Fruit fly (Drosophila melanogaster) whole organism, adult: Measurements from ENCODE around the gene CG2991.
A peak's percentile ranks its signal among the peaks of the same experiment; 100 is the strongest.

Experiments used
- CG11617 ChIP-seq: fragments of 200-800 bp; sonication (Bioruptor generic); optimal IDR thresholded peaks from 2 replicates; lab custom pipeline; 2017; ENCODE audit warnings: mild to moderate bottlenecking, missing biosample characterization, missing genetic modification reagents, missing genetic modification characterization
- CG12768 ChIP-seq: fragments of 200-800 bp; sonication (Bioruptor generic); optimal IDR thresholded peaks from 2 replicates; lab custom pipeline; 2017; ENCODE audit warnings: missing biosample characterization, missing genetic modification characterization, mild to moderate bottlenecking, moderate library complexity, missing genetic modification reagents
- CG14711 ChIP-seq: fragments of 200-800 bp; sonication (Bioruptor generic); optimal IDR thresholded peaks from 2 replicates; lab custom pipeline; 2018; ENCODE audit warnings: missing biosample characterization, mild to moderate bottlenecking, missing genetic modification characterization, moderate library complexity
- CG1620 ChIP-seq: fragments of 200-800 bp; sonication (Bioruptor generic); optimal IDR thresholded peaks from 2 replicates; lab custom pipeline; 2016; ENCODE audit warnings: missing biosample characterization, missing genetic modification characterization
- CG33017 ChIP-seq: fragments of 200-800 bp; sonication (Bioruptor generic); optimal IDR thresholded peaks from 2 replicates; lab custom pipeline; 2018; ENCODE audit warnings: missing biosample characterization, mild to moderate bottlenecking, missing genetic modification characterization, moderate library complexity
- CG5204 ChIP-seq: fragments of 200-800 bp; sonication (Bioruptor generic); optimal IDR thresholded peaks from 2 replicates; lab custom pipeline; 2016; ENCODE audit warnings: missing biosample characterization, missing genetic modification characterization
- CG7045 ChIP-seq: fragments of 200-800 bp; sonication (Bioruptor generic); optimal IDR thresholded peaks from 2 replicates; lab custom pipeline; 2017; ENCODE audit warnings: missing biosample characterization, mild to moderate bottlenecking, missing genetic modification characterization
- CG7101 ChIP-seq: fragments of 200-800 bp; sonication (Bioruptor generic); optimal IDR thresholded peaks from 2 replicates; lab custom pipeline; 2018; ENCODE audit warnings: missing biosample characterization, mild to moderate bottlenecking, missing genetic modification characterization, moderate library complexity
- Clk ChIP-seq: fragments of 200-800 bp; sonication (Bioruptor generic); optimal IDR thresholded peaks from 2 replicates; lab custom pipeline; 2017; ENCODE audit warnings: missing biosample characterization, missing genetic modification characterization
- Crg-1 ChIP-seq: fragments of 200-800 bp; sonication (Bioruptor generic); optimal IDR thresholded peaks from 2 replicates; lab custom pipeline; 2016; ENCODE audit warnings: missing biosample characterization, missing genetic modification characterization
- Hr96 ChIP-seq: fragments of 200-800 bp; sonication (Bioruptor generic); optimal IDR thresholded peaks from 2 replicates; lab custom pipeline; 2016; ENCODE audit warnings: missing biosample characterization, missing genetic modification characterization
- Mnt ChIP-seq: fragments of 200-800 bp; sonication (Bioruptor generic); optimal IDR thresholded peaks from 2 replicates; lab custom pipeline; 2016; ENCODE audit warnings: missing biosample characterization, mild to moderate bottlenecking, missing genetic modification characterization
- bab1 ChIP-seq: fragments of 200-800 bp; sonication (Bioruptor generic); optimal IDR thresholded peaks from 3 replicates; lab custom pipeline; 2019; ENCODE audit warnings: missing biosample characterization, mild to moderate bottlenecking, missing genetic modification characterization, moderate library complexity
- cic ChIP-seq: fragments of 200-800 bp; sonication (Bioruptor generic); optimal IDR thresholded peaks from 2 replicates; lab custom pipeline; 2017; ENCODE audit warnings: missing biosample characterization, mild to moderate bottlenecking, missing genetic modification characterization, moderate library complexity
- cnc ChIP-seq, 2 experiments: fragments of >200 bp; optimal IDR thresholded peaks; 2 replicates each; lab custom pipeline; 2017
- kay ChIP-seq: fragments of 200-800 bp; sonication (Bioruptor generic); peaks from one replicate; lab custom pipeline; 2016; ENCODE audit warnings: missing biosample characterization, missing genetic modification characterization, borderline replicate concordance
- ovo ChIP-seq: fragments of 200-800 bp; sonication (Bioruptor generic); optimal IDR thresholded peaks from 2 replicates; lab custom pipeline; 2016; ENCODE audit warnings: missing biosample characterization, missing genetic modification characterization
- pad ChIP-seq: fragments of 200-800 bp; sonication (Bioruptor generic); optimal IDR thresholded peaks from 3 replicates; lab custom pipeline; 2017; ENCODE audit warnings: missing biosample characterization, missing genetic modification characterization, mild to moderate bottlenecking, moderate library complexity, missing genetic modification reagents
- tj ChIP-seq: fragments of 200-800 bp; sonication (Bioruptor generic); optimal IDR thresholded peaks from 3 replicates; lab custom pipeline; 2017; ENCODE audit warnings: missing biosample characterization, mild to moderate bottlenecking, missing genetic modification characterization, moderate library complexity
- toe ChIP-seq: fragments of 200-800 bp; sonication (Bioruptor generic); optimal IDR thresholded peaks from 2 replicates; lab custom pipeline; 2016; ENCODE audit warnings: missing biosample characterization, missing genetic modification characterization

Gene CG2991

dm6 chr2L:2872968-2873728 lies 16.2 kb downstream of the CG2991 start:
- no peak for TF ChIP-seq bab1 (GFP tag; lab: Kevin White, UChicago)
- peak; percentile 50 for TF ChIP-seq CG33017
- TF ChIP-seq kay (GFP tag; lab: Kevin White, UChicago), result peak; percentile 96
- peak; percentile 45 for TF ChIP-seq CG11617 (GFP tag; lab: Kevin White, UChicago)
- TF ChIP-seq cnc (optimal IDR thresholded peaks at IDR 0.05; lab: Kevin White, UChicago), result no peak
- TF ChIP-seq cic, result no peak
- TF ChIP-seq CG12768 (GFP tag; lab: Kevin White, UChicago), result peak; percentile 15
- TF ChIP-seq tj, result peak; percentile 16

DNA sequence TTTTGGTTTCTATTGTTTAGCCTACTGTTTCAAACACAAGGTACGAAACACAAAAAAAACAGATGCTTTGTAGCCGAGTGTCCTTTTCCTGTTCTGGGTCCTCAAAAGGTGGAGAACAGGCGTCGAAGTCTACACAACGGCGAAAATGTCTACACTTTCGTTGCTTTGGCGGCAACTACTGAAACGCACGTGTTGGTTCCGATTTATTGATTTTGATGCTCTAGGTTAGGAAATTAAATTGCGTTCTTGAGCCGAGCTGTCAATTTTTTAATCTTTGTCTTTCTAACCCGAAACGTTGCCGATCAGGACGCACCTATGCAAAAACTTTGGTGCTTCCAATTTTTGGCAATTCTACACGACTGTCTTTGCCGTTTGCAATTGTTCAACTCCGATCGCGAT lies 16.8 kb downstream of the CG2991 start:
- TF ChIP-seq Mnt (GFP tag; lab: Kevin White, UChicago) (peak; percentile 83), tj (no peak), kay (GFP tag; lab: Kevin White, UChicago) (peak; percentile 46)

- TF ChIP-seq CG14711 (tag; lab: Kevin White, UChicago) (no peak), CG33017 (peak; percentile 20)
Observed at dm6 chr2L:2874185-2874541, 17.2 kb downstream of the CG2991 start, which contains the start of gene Ifrd1. TSS of gene Ifrd1 (minus strand) at chr2L:2874489.

DNA sequence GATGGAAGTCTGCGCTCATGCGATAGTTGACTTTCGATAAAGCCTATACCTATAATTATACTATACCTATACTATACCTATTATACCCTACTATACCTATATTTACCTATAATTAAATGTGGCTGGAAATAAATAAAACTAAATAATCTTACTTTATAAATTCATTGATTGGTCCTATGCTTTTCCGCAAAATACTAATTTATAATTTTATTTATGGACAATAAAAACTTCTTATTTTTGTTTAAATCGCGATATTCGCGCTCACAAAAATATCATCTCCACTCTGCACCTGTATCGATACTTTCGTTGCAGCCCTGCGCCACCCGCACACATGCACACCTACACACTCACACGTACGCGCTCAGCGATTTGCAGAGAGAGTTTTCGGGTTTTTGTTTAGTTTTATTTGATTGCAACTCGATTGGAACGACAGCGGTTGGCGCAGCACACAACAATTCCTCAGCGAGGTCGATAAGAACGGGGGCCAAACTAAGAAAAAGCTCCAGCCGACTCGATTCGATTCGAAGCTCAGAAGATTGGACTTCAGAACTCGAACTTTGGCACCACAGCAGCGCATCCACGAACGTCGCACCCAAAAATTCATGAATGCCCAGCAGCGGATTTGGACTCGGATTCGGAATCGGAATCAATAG lies 17.7 kb downstream of the CG2991 start, which contains the start of gene CG8814:
CG8814 (plus strand) TSS at position 349 of the 653 bp plus-strand sequence.
- TF ChIP-seq CG5204 (GFP tag; lab: Kevin White, UChicago) (no peak), Crg-1 (GFP tag; lab: Kevin White, UChicago) (peak; percentile 68), CG7045 (GFP tag; lab: Kevin White, UChicago) (peak; percentile 47), kay (GFP tag; lab: Kevin White, UChicago) (peak; percentile 95), bab1 (GFP tag; lab: Kevin White, UChicago) (peak; percentile 13), CG33017 (no peak), ovo (GFP tag; lab: Kevin White, UChicago) (peak; percentile 70), CG11617 (GFP tag; lab: Kevin White, UChicago) (peak; percentile 84), tj (peak; percentile 63), toe (peak; percentile 88), CG1620 (GFP tag; lab: Kevin White, UChicago) (peak; percentile 73), CG7101 (tag; lab: Kevin White, UChicago) (peak; percentile 62), CG14711 (tag; lab: Kevin White, UChicago) (no peak), cnc (optimal IDR thresholded peaks at IDR 0.05; lab: Kevin White, UChicago) (no peak), Hr96 (GFP tag; lab: Kevin White, UChicago) (peak; percentile 63), Mnt (GFP tag; lab: Kevin White, UChicago) (peak; percentile 37), cic (peak; percentile 63), Clk (GFP tag; lab: Kevin White, UChicago) (peak; percentile 48), CG12768 (GFP tag; lab: Kevin White, UChicago) (peak; percentile 94), pad (GFP tag; lab: Kevin White, UChicago) (peak; percentile 58)

DNA sequence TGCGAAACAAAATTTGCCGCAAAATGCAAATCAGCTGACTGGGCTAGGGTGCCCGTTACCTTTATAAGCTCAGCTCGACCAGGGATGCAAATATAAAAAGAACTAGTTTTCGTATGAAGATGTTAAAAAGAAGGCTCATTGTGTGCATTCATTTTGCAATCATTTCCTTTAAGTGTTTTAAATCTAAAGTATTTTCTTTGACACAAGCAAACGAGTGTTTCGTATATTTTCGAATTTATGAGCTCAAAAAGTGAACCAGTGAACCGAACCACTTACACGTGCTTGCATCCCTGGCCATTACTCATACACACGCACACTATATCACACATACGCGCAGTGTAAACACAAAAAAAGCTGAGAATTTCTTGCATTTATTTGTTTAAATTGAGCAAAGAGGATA lies 21.2 kb downstream of the CG2991 start, which contains the start of the genes Prx6a and Sbat:
Prx6a (minus strand) TSS at position 45 of the 400 bp plus-strand sequence.
Sbat (plus strand) TSS at position 157 of the 400 bp plus-strand sequence.
- TF ChIP-seq CG33017, result peak; percentile 80
- TF ChIP-seq Crg-1 (GFP tag; lab: Kevin White, UChicago), result peak; percentile 65
- TF ChIP-seq Mnt (GFP tag; lab: Kevin White, UChicago), result peak; percentile 77
- peak; percentile 90 for TF ChIP-seq toe
- TF ChIP-seq bab1 (GFP tag; lab: Kevin White, UChicago), result peak; percentile 89
- TF ChIP-seq ovo (GFP tag; lab: Kevin White, UChicago), result peak; percentile 50
- peak; percentile 5 for TF ChIP-seq cic
- TF ChIP-seq Hr96 (GFP tag; lab: Kevin White, UChicago), result peak; percentile 89
- peak; percentile 76 for TF ChIP-seq CG1620 (GFP tag; lab: Kevin White, UChicago)
- TF ChIP-seq tj, result peak; percentile 48
- TF ChIP-seq CG7045 (GFP tag; lab: Kevin White, UChicago), result peak; percentile 69
- TF ChIP-seq CG12768 (GFP tag; lab: Kevin White, UChicago), result peak; percentile 77
- no peak for TF ChIP-seq CG5204 (GFP tag; lab: Kevin White, UChicago)
- peak; percentile 68 for TF ChIP-seq CG11617 (GFP tag; lab: Kevin White, UChicago)
- peak; percentile 65 for TF ChIP-seq Clk (GFP tag; lab: Kevin White, UChicago)
- TF ChIP-seq kay (GFP tag; lab: Kevin White, UChicago), result peak; percentile 37
- peak; percentile 70 for TF ChIP-seq CG14711 (tag; lab: Kevin White, UChicago)
- peak; percentile 62 for TF ChIP-seq pad (GFP tag; lab: Kevin White, UChicago)
- TF ChIP-seq CG7101 (tag; lab: Kevin White, UChicago), result peak; percentile 81
- TF ChIP-seq cnc (optimal IDR thresholded peaks at IDR 0.05; lab: Kevin White, UChicago), result no peak

DNA sequence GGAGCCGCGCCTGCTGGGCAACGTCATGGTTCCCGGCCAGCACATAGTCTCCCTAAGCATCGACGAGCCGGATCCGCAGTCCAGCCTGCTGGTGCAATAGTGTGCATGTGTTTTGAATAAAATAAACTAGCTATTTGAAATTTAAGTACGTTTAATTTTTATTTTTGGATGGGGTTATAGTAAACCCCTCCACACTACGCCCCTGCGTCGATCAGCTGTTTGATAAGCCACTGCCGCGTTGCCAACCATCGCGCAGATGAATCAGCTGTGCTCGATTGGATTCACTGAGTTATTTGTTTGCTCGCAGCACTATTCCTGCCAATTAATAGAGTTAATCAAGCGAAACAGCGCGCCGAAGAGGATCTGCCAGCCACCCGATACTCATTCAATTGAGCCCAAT lies 21.9 kb downstream of the CG2991 start, which contains the start of gene RabGGTb:
RabGGTb (plus strand) TSS at position 254 of the 400 bp plus-strand sequence.
- TF ChIP-seq pad (GFP tag; lab: Kevin White, UChicago) (peak; percentile 4), Clk (GFP tag; lab: Kevin White, UChicago) (peak; percentile 46), cic (peak; percentile 53), cnc (optimal IDR thresholded peaks at IDR 0.05; lab: Kevin White, UChicago) (no peak), CG1620 (GFP tag; lab: Kevin White, UChicago) (peak; percentile 48), ovo (GFP tag; lab: Kevin White, UChicago) (no peak), CG12768 (GFP tag; lab: Kevin White, UChicago) (peak; percentile 59), Hr96 (GFP tag; lab: Kevin White, UChicago) (peak; percentile 27), CG7045 (GFP tag; lab: Kevin White, UChicago) (peak; percentile 44), Mnt (GFP tag; lab: Kevin White, UChicago) (peak; percentile 55), CG7101 (tag; lab: Kevin White, UChicago) (peak; percentile 51), toe (peak; percentile 28), kay (GFP tag; lab: Kevin White, UChicago) (no peak), bab1 (GFP tag; lab: Kevin White, UChicago) (peak; percentile 75), tj (peak; percentile 11), CG14711 (tag; lab: Kevin White, UChicago) (no peak), Crg-1 (GFP tag; lab: Kevin White, UChicago) (peak; percentile 25), CG11617 (GFP tag; lab: Kevin White, UChicago) (peak; percentile 22), CG5204 (GFP tag; lab: Kevin White, UChicago) (no peak), CG33017 (peak; percentile 46)
